Fruit fly (Drosophila melanogaster) whole organism, pupa: ENCODE results near the gene Ugt301D1.

Source experiments
- CG10348 ChIP-seq: fragments of 200-800 bp; sonication (Bioruptor generic); IDR thresholded peaks from 2 replicates; pipeline ENCODE4 v1.3.6; 2022; ENCODE audit warnings: missing biosample characterization, missing genetic modification characterization
- CG12605 ChIP-seq: fragments of 200-800 bp; sonication (Bioruptor generic); IDR thresholded peaks from 2 replicates; pipeline ENCODE4 v1.3.6; 2022; ENCODE audit warnings: missing biosample characterization, missing genetic modification characterization
- CG13204 ChIP-seq: fragments of 200-800 bp; sonication (Bioruptor generic); optimal IDR thresholded peaks from 2 replicates; lab custom pipeline; 2018; ENCODE audit warnings: missing biosample characterization, mild to moderate bottlenecking, missing genetic modification characterization, moderate library complexity
- CG14655 ChIP-seq: fragments of 200-800 bp; sonication (Bioruptor generic); optimal IDR thresholded peaks from 3 replicates; lab custom pipeline; 2017; ENCODE audit warnings: mild to moderate bottlenecking, missing biosample characterization, missing genetic modification reagents, missing genetic modification characterization
- CG15710 ChIP-seq: fragments of 200-800 bp; sonication (Bioruptor generic); optimal IDR thresholded peaks from 2 replicates; lab custom pipeline; 2018; ENCODE audit warnings: missing biosample characterization, mild to moderate bottlenecking, missing genetic modification characterization, moderate library complexity
- CG17806 ChIP-seq: fragments of 200-800 bp; sonication (Bioruptor generic); optimal IDR thresholded peaks from 2 replicates; lab custom pipeline; 2018; ENCODE audit warnings: missing biosample characterization, mild to moderate bottlenecking, missing genetic modification characterization, moderate library complexity
- CG32121 ChIP-seq: fragments of 200-800 bp; sonication (Bioruptor generic); IDR thresholded peaks from 2 replicates; pipeline ENCODE4 v1.3.6; 2022; ENCODE audit warnings: missing biosample characterization, missing genetic modification characterization
- CG34367 ChIP-seq: fragments of 200-800 bp; sonication (Bioruptor generic); optimal IDR thresholded peaks from 2 replicates; lab custom pipeline; 2018; ENCODE audit warnings: missing biosample characterization, mild to moderate bottlenecking, missing genetic modification characterization
- CG4496 ChIP-seq: fragments of 200-800 bp; sonication (Bioruptor generic); IDR thresholded peaks from 3 replicates; pipeline ENCODE4 v1.3.6; 2022; ENCODE audit warnings: missing biosample characterization, missing genetic modification characterization
- CG8159 ChIP-seq: fragments of 200-800 bp; sonication (Bioruptor generic); optimal IDR thresholded peaks from 3 replicates; lab custom pipeline; 2018; ENCODE audit warnings: missing biosample characterization, mild to moderate bottlenecking, missing genetic modification characterization, moderate library complexity
- CG8301 ChIP-seq: fragments of 200-800 bp; sonication (Bioruptor generic); optimal IDR thresholded peaks from 2 replicates; lab custom pipeline; 2018; ENCODE audit warnings: missing biosample characterization, mild to moderate bottlenecking, missing genetic modification characterization
- CG9948 ChIP-seq: fragments of 200-800 bp; sonication (Bioruptor generic); optimal IDR thresholded peaks from 2 replicates; lab custom pipeline; 2018; ENCODE audit warnings: missing biosample characterization, mild to moderate bottlenecking, missing genetic modification characterization, moderate library complexity
- D1 ChIP-seq: fragments of 200-800 bp; sonication (Bioruptor generic); optimal IDR thresholded peaks from 2 replicates; lab custom pipeline; 2018; ENCODE audit warnings: missing biosample characterization, mild to moderate bottlenecking, missing genetic modification characterization, moderate library complexity
- EcR ChIP-seq: fragments of 200-800 bp; sonication (Bioruptor generic); optimal IDR thresholded peaks from 3 replicates; lab custom pipeline; 2019; ENCODE audit warnings: missing biosample characterization, missing genetic modification characterization, mild to moderate bottlenecking, moderate library complexity, missing genetic modification reagents
- Ets98B ChIP-seq: fragments of 200-800 bp; sonication (Bioruptor generic); IDR thresholded peaks from 2 replicates; pipeline ENCODE4 v1.3.6; 2022; ENCODE audit warnings: missing biosample characterization, missing genetic modification characterization
- Pif1A ChIP-seq: fragments of 200-800 bp; sonication (Bioruptor generic); optimal IDR thresholded peaks from 3 replicates; lab custom pipeline; 2016; ENCODE audit warnings: missing biosample characterization, missing genetic modification characterization
- Pif1B ChIP-seq: fragments of 200-800 bp; sonication (Bioruptor generic); optimal IDR thresholded peaks from 3 replicates; lab custom pipeline; 2016; ENCODE audit warnings: missing biosample characterization, missing genetic modification characterization
- Snoo ChIP-seq: fragments of 200-800 bp; sonication (Bioruptor generic); optimal IDR thresholded peaks from 3 replicates; lab custom pipeline; 2017; ENCODE audit warnings: missing biosample characterization, mild to moderate bottlenecking, missing genetic modification characterization, inconsistent platforms
- fd96Ca ChIP-seq: fragments of 200-800 bp; sonication (Bioruptor generic); IDR thresholded peaks from 3 replicates; pipeline ENCODE4 v1.3.6; 2022; ENCODE audit warnings: missing biosample characterization, missing genetic modification characterization
- gl ChIP-seq: fragments of 200-800 bp; sonication (Bioruptor generic); optimal IDR thresholded peaks from 2 replicates; lab custom pipeline; 2018; ENCODE audit warnings: missing biosample characterization, mild to moderate bottlenecking, missing genetic modification characterization
- rn ChIP-seq: fragments of 200-800 bp; sonication (Bioruptor generic); IDR thresholded peaks from 2 replicates; pipeline ENCODE4 v1.3.6; 2022; ENCODE audit warnings: missing biosample characterization, missing genetic modification characterization

Gene Ugt301D1

dm6 chr2L:18499900-18500299 is 9.5 kb upstream of the Ugt301D1 start:
- TF ChIP-seq CG9948 (tag; lab: Kevin White, UChicago) = peak; percentile 13
- TF ChIP-seq CG8301 = peak; percentile 33
- TF ChIP-seq CG15710 = no peak
- no peak for TF ChIP-seq fd96Ca (GFP tag; lab: Robert Waterston, UW)
- peak; percentile 52 for TF ChIP-seq CG14655
- no peak for TF ChIP-seq Pif1B (GFP tag; lab: Kevin White, UChicago)
- no peak for TF ChIP-seq gl (tag; lab: Kevin White, UChicago)
- no peak for TF ChIP-seq CG13204
- TF ChIP-seq CG8159 = peak; percentile 2
- peak; percentile 8 for TF ChIP-seq CG17806 (tag; lab: Kevin White, UChicago)
- TF ChIP-seq CG32121 = no peak

- peak; percentile 64 for TF ChIP-seq CG13204
- TF ChIP-seq CG34367 (tag; lab: Kevin White, UChicago) = no peak
- no peak for TF ChIP-seq CG15710
- peak; percentile 67; the same call in 2 of the 3 replicates for TF ChIP-seq CG4496 (GFP tag; lab: Robert Waterston, UW)
- TF ChIP-seq CG32121 = peak; percentile 38
- TF ChIP-seq Ets98B (GFP tag; lab: Robert Waterston, UW) = no peak
- TF ChIP-seq CG12605 (GFP tag; lab: Robert Waterston, UW) = peak; percentile 12; the same call in 1 of the 2 replicates
Measured at dm6 chr2L:18503760-18504159, 5.6 kb upstream of the Ugt301D1 start, which contains the start of gene kon. kon (minus strand) TSS chr2L:18503978.

- peak; percentile 72 for TF ChIP-seq CG8159
- TF ChIP-seq CG32121 = peak; percentile 79
- peak; percentile 63 for TF ChIP-seq CG34367 (tag; lab: Kevin White, UChicago)
- TF ChIP-seq EcR (GFP tag; lab: Kevin White, UChicago) = peak; percentile 19
- peak; percentile 42 for TF ChIP-seq gl (tag; lab: Kevin White, UChicago)
- TF ChIP-seq CG14655 = peak; percentile 81
- TF ChIP-seq CG13204 = peak; percentile 10
- TF ChIP-seq CG17806 (tag; lab: Kevin White, UChicago) = peak; percentile 68
- TF ChIP-seq Snoo (tag; lab: Kevin White, UChicago) = no peak
- peak; percentile 76 for TF ChIP-seq CG8301
- peak; percentile 19 for TF ChIP-seq D1
- TF ChIP-seq fd96Ca (GFP tag; lab: Robert Waterston, UW) = no peak; the same call in 2 of the 3 replicates
- peak; percentile 74 for TF ChIP-seq CG15710
- TF ChIP-seq Pif1A (GFP tag; lab: Kevin White, UChicago) = peak; percentile 73
- no peak for TF ChIP-seq CG10348
- peak; percentile 84 for TF ChIP-seq CG4496 (GFP tag; lab: Robert Waterston, UW)
- TF ChIP-seq CG9948 (tag; lab: Kevin White, UChicago) = peak; percentile 57
- TF ChIP-seq rn (GFP tag; lab: Robert Waterston, UW) = peak; percentile 53
- TF ChIP-seq Ets98B (GFP tag; lab: Robert Waterston, UW) = no peak
- peak; percentile 68 for TF ChIP-seq Pif1B (GFP tag; lab: Kevin White, UChicago)
- peak; percentile 62; the same call in 1 of the 2 replicates for TF ChIP-seq CG12605 (GFP tag; lab: Robert Waterston, UW)
- TF ChIP-seq, all 21 proteins: peak for 17
Measured at dm6 chr2L:18504881-18505280, 4.5 kb upstream of the Ugt301D1 start.

- TF ChIP-seq CG13204 (no peak), CG9948 (tag; lab: Kevin White, UChicago) (no peak), Pif1B (GFP tag; lab: Kevin White, UChicago) (no peak), Snoo (tag; lab: Kevin White, UChicago) (no peak), CG4496 (GFP tag; lab: Robert Waterston, UW) (no peak), gl (tag; lab: Kevin White, UChicago) (no peak), CG8159 (no peak), CG8301 (no peak), fd96Ca (GFP tag; lab: Robert Waterston, UW) (no peak), CG12605 (GFP tag; lab: Robert Waterston, UW) (no peak)
- TF ChIP-seq, all 21 proteins: peak for 0
Measured at dm6 chr2L:18505475-18505874, 3.9 kb upstream of the Ugt301D1 start.

- no peak for TF ChIP-seq CG10348
- TF ChIP-seq CG15710 = no peak
- no peak for TF ChIP-seq CG4496 (GFP tag; lab: Robert Waterston, UW)
- no peak for TF ChIP-seq CG14655
- TF ChIP-seq rn (GFP tag; lab: Robert Waterston, UW) = no peak
- TF ChIP-seq fd96Ca (GFP tag; lab: Robert Waterston, UW) = no peak
Measured at dm6 chr2L:18506923-18507322, 2.4 kb upstream of the Ugt301D1 start.

- peak; percentile 81 for TF ChIP-seq D1
- no peak for TF ChIP-seq CG8159
- TF ChIP-seq CG10348 = no peak
Measured at dm6 chr2L:18513402-18513801, 4.0 kb downstream of the Ugt301D1 start.

- TF ChIP-seq CG14655 = no peak
Measured at dm6 chr2L:18516367-18516766, 7.0 kb downstream of the Ugt301D1 start.
